Worm (Caenorhabditis elegans) whole organism, L4 larva: ENCODE data around the gene F57A8.7.

Experiments
- F44E2.7 ChIP-seq: fragments of 200-800 bp; sonication (Bioruptor generic); IDR thresholded peaks from 2 replicates; pipeline ENCODE4 v2.1.2; 2022; ENCODE audit warnings: missing genetic modification characterization, missing compliant biosample characterization
- F49E8.2 ChIP-seq: sonication (generic microtip); optimal IDR thresholded peaks from 2 replicates; lab custom pipeline; 2016; ENCODE audit warnings: missing compliant biosample characterization, mild to moderate bottlenecking, missing genetic modification characterization, borderline replicate concordance
- T20F7.1 ChIP-seq: fragments of 200-800 bp; sonication (Bioruptor generic); optimal IDR thresholded peaks from 2 replicates; lab custom pipeline; 2018; ENCODE audit warnings: mild to moderate bottlenecking, missing genetic modification characterization, missing compliant biosample characterization
- Y105C5A.15 ChIP-seq: fragments of 200-800 bp; sonication (Bioruptor generic); IDR thresholded peaks from 2 replicates; pipeline ENCODE4 v1.3.6; 2022; ENCODE audit warnings: missing genetic modification characterization, missing compliant biosample characterization
- Y5F2A.4 ChIP-seq: fragments of 200-800 bp; sonication (Bioruptor generic); optimal IDR thresholded peaks from 2 replicates; lab custom pipeline; 2018; ENCODE audit warnings: mild to moderate bottlenecking, missing genetic modification characterization, missing compliant biosample characterization
- ZK337.2 ChIP-seq: fragments of 200-800 bp; sonication (Bioruptor generic); IDR thresholded peaks from 2 replicates; pipeline ENCODE4 v1.3.6; 2022; ENCODE audit warnings: missing genetic modification reagents, missing genetic modification characterization, missing compliant biosample characterization
- aha-1 ChIP-seq: fragments of 150-350 bp; peaks from one replicate; lab custom pipeline; 2014; ENCODE audit warnings: missing biosample characterization, missing genetic modification characterization
- arid-1 ChIP-seq: fragments of 200-800 bp; sonication (Bioruptor generic); conservative IDR thresholded peaks from 2 replicates; pipeline ENCODE4 v1.3.6; 2022; ENCODE audit warnings: missing genetic modification reagents, missing genetic modification characterization, missing compliant biosample characterization
- ceh-28 ChIP-seq: fragments of 150-350 bp; optimal IDR thresholded peaks from 2 replicates; lab custom pipeline; 2014; ENCODE audit warnings: missing biosample characterization, missing genetic modification reagents, missing genetic modification characterization
- ceh-44 ChIP-seq: fragments of 200-800 bp; sonication (Bioruptor generic); IDR thresholded peaks from 2 replicates; pipeline ENCODE4 v1.3.6; 2022; ENCODE audit warnings: missing genetic modification reagents, missing genetic modification characterization, missing compliant biosample characterization
- ceh-82 ChIP-seq: sonication (generic microtip); optimal IDR thresholded peaks from 2 replicates; lab custom pipeline; 2017; ENCODE audit warnings: missing biosample characterization, missing genetic modification characterization
- daf-12 ChIP-seq: fragments of 150-350 bp; optimal IDR thresholded peaks from 2 replicates; lab custom pipeline; 2014; ENCODE audit warnings: missing biosample characterization, missing genetic modification reagents, missing genetic modification characterization
- daf-16 ChIP-seq, 3 experiments: sonication (generic microtip); optimal IDR thresholded peaks; 2 replicates each; lab custom pipeline; 2016 to 2017; ENCODE audit warnings: missing genetic modification characterization in 3 of 3, missing genetic modification reagents in 3 of 3, mild to moderate bottlenecking in 2 of 3, missing compliant biosample characterization in 2 of 3, missing biosample characterization in 1 of 3, moderate library complexity in 1 of 3
- daf-8 ChIP-seq: fragments of 200-800 bp; sonication (Bioruptor generic); IDR thresholded peaks from 2 replicates; pipeline ENCODE4 v1.3.6; 2022; ENCODE audit warnings: missing genetic modification characterization, missing compliant biosample characterization
- dpl-1 ChIP-seq: fragments of 150-350 bp; optimal IDR thresholded peaks from 2 replicates; lab custom pipeline; 2014; ENCODE audit warnings: missing biosample characterization, missing genetic modification reagents, missing genetic modification characterization
- duxl-1 ChIP-seq: sonication (generic microtip); optimal IDR thresholded peaks from 2 replicates; lab custom pipeline; 2016; ENCODE audit warnings: mild to moderate bottlenecking, missing genetic modification characterization, moderate library complexity, missing compliant biosample characterization; ENCODE audit not compliant: poor library complexity
- gei-8 ChIP-seq: fragments of 200-800 bp; sonication (Bioruptor generic); optimal IDR thresholded peaks from 2 replicates; lab custom pipeline; 2018; ENCODE audit warnings: mild to moderate bottlenecking, missing genetic modification characterization, missing compliant biosample characterization
- hif-1 ChIP-seq, 2 experiments: sonication (generic microtip); optimal IDR thresholded peaks; 2 replicates each; lab custom pipeline; 2016 to 2017; ENCODE audit warnings: missing compliant biosample characterization in 2 of 2, missing genetic modification characterization in 2 of 2, missing genetic modification reagents in 2 of 2, missing genotype in 2 of 2, mild to moderate bottlenecking in 1 of 2
- hlh-30 ChIP-seq: sonication (generic microtip); optimal IDR thresholded peaks from 2 replicates; lab custom pipeline; 2017; ENCODE audit warnings: antibody characterized with exemption, mild to moderate bottlenecking, missing genetic modification characterization, missing compliant biosample characterization; ENCODE audit not compliant: insufficient read depth
- hmg-1.1 ChIP-seq: fragments of 200-800 bp; sonication (Bioruptor generic); IDR thresholded peaks from 2 replicates; pipeline ENCODE4 v1.3.6; 2022; ENCODE audit warnings: missing genetic modification reagents, missing genetic modification characterization, missing compliant biosample characterization
- lin-13 ChIP-seq: fragments of 150-350 bp; optimal IDR thresholded peaks from 2 replicates; lab custom pipeline; 2014; ENCODE audit warnings: missing biosample characterization, missing genetic modification reagents, missing genetic modification characterization
- lin-29 ChIP-seq: fragments of 200-800 bp; sonication (Bioruptor generic); IDR thresholded peaks from 2 replicates; pipeline ENCODE4 v1.3.6; 2022; ENCODE audit warnings: missing genetic modification reagents, missing genetic modification characterization, missing compliant biosample characterization
- lin-38 ChIP-seq: fragments of 200-800 bp; sonication (Bioruptor generic); IDR thresholded peaks from 2 replicates; pipeline ENCODE4 v1.3.6; 2022; ENCODE audit warnings: missing genetic modification reagents, missing genetic modification characterization, missing compliant biosample characterization
- lsy-2 ChIP-seq, 2 experiments: fragments of 150-350 bp in 1 of 2; sonication (generic microtip) in 1 of 2; optimal IDR thresholded peaks; 2 replicates each; lab custom pipeline; 2014 to 2017; ENCODE audit warnings: missing biosample characterization in 2 of 2, missing genetic modification characterization in 2 of 2
- madf-5 ChIP-seq, 2 experiments: fragments of 200-800 bp; sonication (Bioruptor generic); IDR thresholded peaks; 2 replicates each; pipeline ENCODE4 v1.3.6; 2022; ENCODE audit warnings: missing compliant biosample characterization in 2 of 2, missing genetic modification characterization in 2 of 2
- mdl-1 ChIP-seq, 2 experiments: fragments of 150-350 bp in 1 of 2; sonication (generic microtip) in 1 of 2; optimal IDR thresholded peaks; 2 replicates each; lab custom pipeline; 2014 to 2017; ENCODE audit warnings: missing biosample characterization in 2 of 2, missing genetic modification characterization in 2 of 2
- mdt-29 ChIP-seq: fragments of 200-800 bp; sonication (Bioruptor generic); IDR thresholded peaks from 2 replicates; pipeline ENCODE4 v1.3.6; 2022; ENCODE audit warnings: missing genetic modification reagents, missing genetic modification characterization, missing compliant biosample characterization
- mep-1 ChIP-seq: fragments of 150-350 bp; sonication (generic microtip); optimal IDR thresholded peaks from 3 replicates; lab custom pipeline; 2014; ENCODE audit warnings: missing biosample characterization, missing genetic modification characterization
- mes-2 ChIP-seq: sonication (generic microtip); optimal IDR thresholded peaks from 2 replicates; lab custom pipeline; 2016; ENCODE audit warnings: missing genotype, mild to moderate bottlenecking, missing genetic modification characterization, missing compliant biosample characterization; ENCODE audit not compliant: poor library complexity, severe bottlenecking
- nhr-10 ChIP-seq: fragments of 150-350 bp; optimal IDR thresholded peaks from 2 replicates; lab custom pipeline; 2014; ENCODE audit warnings: missing biosample characterization, missing genetic modification characterization
- nhr-102 ChIP-seq: sonication (generic microtip); optimal IDR thresholded peaks from 2 replicates; lab custom pipeline; 2016; ENCODE audit warnings: mild to moderate bottlenecking, missing genetic modification characterization, moderate library complexity, missing compliant biosample characterization
- nhr-11 ChIP-seq: fragments of 150-350 bp; optimal IDR thresholded peaks from 2 replicates; lab custom pipeline; 2014; ENCODE audit warnings: missing biosample characterization, missing genetic modification characterization
- nhr-111 ChIP-seq: fragments of 200-800 bp; sonication (Bioruptor generic); optimal IDR thresholded peaks from 2 replicates; lab custom pipeline; 2018; ENCODE audit warnings: mild to moderate bottlenecking, missing genetic modification characterization, missing compliant biosample characterization
- nhr-237 ChIP-seq: sonication (generic microtip); optimal IDR thresholded peaks from 2 replicates; lab custom pipeline; 2017; ENCODE audit warnings: missing biosample characterization, missing genetic modification characterization
- nhr-25 ChIP-seq: sonication (generic microtip); optimal IDR thresholded peaks from 2 replicates; lab custom pipeline; 2017; ENCODE audit warnings: missing genetic modification characterization, mild to moderate bottlenecking, missing compliant biosample characterization, antibody characterized with exemption, moderate library complexity, borderline replicate concordance; ENCODE audit not compliant: insufficient read depth
- nhr-42 ChIP-seq: fragments of 200-800 bp; sonication (Bioruptor generic); IDR thresholded peaks from 2 replicates; pipeline ENCODE4 v1.3.6; 2022; ENCODE audit warnings: missing genetic modification characterization, missing compliant biosample characterization
- nhr-48 ChIP-seq: sonication (generic microtip); optimal IDR thresholded peaks from 2 replicates; lab custom pipeline; 2016; ENCODE audit warnings: mild to moderate bottlenecking, missing genetic modification characterization, missing compliant biosample characterization
- nhr-76 ChIP-seq: fragments of 150-350 bp; optimal IDR thresholded peaks from 2 replicates; lab custom pipeline; 2014; ENCODE audit warnings: missing biosample characterization, missing genetic modification characterization
- nhr-77 ChIP-seq: fragments of 150-350 bp; optimal IDR thresholded peaks from 2 replicates; lab custom pipeline; 2014; ENCODE audit warnings: missing biosample characterization, missing genetic modification characterization
- pha-4 ChIP-seq, 2 experiments: fragments of 150-350 bp in 1 of 2; fragments of 200-800 bp in 1 of 2; sonication (Bioruptor generic) in 1 of 2; IDR thresholded peaks in 1 of 2; optimal IDR thresholded peaks in 1 of 2; 2 replicates each; pipeline versions ENCODE4 v1.3.6 to Lab custom; 2014 to 2022; ENCODE audit warnings: missing genetic modification characterization in 2 of 2, missing genetic modification reagents in 2 of 2, missing biosample characterization in 1 of 2, missing compliant biosample characterization in 1 of 2
- rbr-2 ChIP-seq: sonication (generic microtip); optimal IDR thresholded peaks from 2 replicates; lab custom pipeline; 2016; ENCODE audit warnings: missing genotype, missing genetic modification characterization, missing compliant biosample characterization
- snpc-4 ChIP-seq: fragments of 150-350 bp; optimal IDR thresholded peaks from 2 replicates; lab custom pipeline; 2014; ENCODE audit warnings: missing biosample characterization, missing genetic modification characterization
- spr-1 ChIP-seq: sonication (generic microtip); optimal IDR thresholded peaks from 2 replicates; lab custom pipeline; 2016; ENCODE audit warnings: mild to moderate bottlenecking, missing genetic modification characterization, missing compliant biosample characterization
- tag-97 ChIP-seq: fragments of 200-800 bp; sonication (Bioruptor generic); IDR thresholded peaks from 2 replicates; pipeline ENCODE4 v1.3.6; 2022; ENCODE audit warnings: missing genetic modification characterization, missing compliant biosample characterization
- vab-7 ChIP-seq: fragments of 200-800 bp; sonication (Bioruptor generic); IDR thresholded peaks from 2 replicates; pipeline ENCODE4 v1.3.6; 2022; ENCODE audit warnings: missing genetic modification reagents, missing genetic modification characterization, missing compliant biosample characterization
- zag-1 ChIP-seq: fragments of 150-350 bp; optimal IDR thresholded peaks from 2 replicates; lab custom pipeline; 2014; ENCODE audit warnings: missing biosample characterization, missing genetic modification characterization
- zfp-2 ChIP-seq: sonication (generic microtip); optimal IDR thresholded peaks from 2 replicates; lab custom pipeline; 2016; ENCODE audit warnings: mild to moderate bottlenecking, missing genetic modification characterization, missing compliant biosample characterization
- zfp-3 ChIP-seq: fragments of 200-800 bp; sonication (Bioruptor generic); conservative IDR thresholded peaks from 2 replicates; pipeline ENCODE4 v1.3.6; 2022; ENCODE audit warnings: missing genetic modification reagents, missing genetic modification characterization, missing compliant biosample characterization
- zip-11 ChIP-seq: fragments of 200-800 bp; sonication (Bioruptor generic); IDR thresholded peaks from 2 replicates; pipeline ENCODE4 v1.3.6; 2022; ENCODE audit warnings: missing genetic modification characterization, missing compliant biosample characterization
- ztf-11 ChIP-seq: fragments of 150-350 bp; optimal IDR thresholded peaks from 2 replicates; lab custom pipeline; 2014; ENCODE audit warnings: missing biosample characterization, missing genetic modification characterization

The F57A8.7 gene

ce11 chrV:10042254-10042653 lies 33.3 kb upstream of the F57A8.7 start (continued):
- TF ChIP-seq spr-1 (tag; lab: Kevin White, UChicago) (peak; percentile 10), mdt-29 (no peak), zip-11 (GFP tag; lab: Robert Waterston, UW) (no peak), dpl-1 (GFP tag; lab: Kevin White, UChicago) (peak; percentile 49), nhr-237 (tag; lab: Kevin White, UChicago) (no peak), snpc-4 (no peak), nhr-76 (tag; lab: Kevin White, UChicago) (no peak), duxl-1 (tag; lab: Kevin White, UChicago) (peak; percentile 31), hmg-1.1 (GFP tag; lab: Robert Waterston, UW) (peak; percentile 78), lsy-2 (tag; optimal IDR thresholded peaks at IDR 0.05; lab: Kevin White, UChicago) (peak; percentile 87 to 97), zfp-2 (tag; lab: Kevin White, UChicago) (no peak), nhr-48 (tag; lab: Kevin White, UChicago) (peak; percentile 15), rbr-2 (tag; lab: Kevin White, UChicago) (peak; percentile 51), nhr-42 (GFP tag; lab: Robert Waterston, UW) (no peak), ZK337.2 (GFP tag; lab: Robert Waterston, UW) (no peak), lin-13 (GFP tag; lab: Kevin White, UChicago) (no peak), madf-5 (GFP tag; IDR thresholded peaks at IDR 0.05; lab: Robert Waterston, UW) (no peak), ceh-82 (no peak), F44E2.7 (GFP tag; lab: Robert Waterston, UW) (no peak), zfp-3 (GFP tag; lab: Robert Waterston, UW) (0 out of 2 replicates have a peak, but pooled peaks have one; percentile 48), lin-38 (GFP tag; lab: Robert Waterston, UW) (no peak), daf-16 (GFP tag; optimal IDR thresholded peaks at IDR 0.05; lab: Kevin White, UChicago) (no peak), daf-16 (tag; optimal IDR thresholded peaks at IDR 0.05; lab: Kevin White, UChicago) (peak; percentile 61), Y105C5A.15 (GFP tag; lab: Robert Waterston, UW) (no peak), arid-1 (GFP tag; lab: Robert Waterston, UW) (peak; percentile 42; the same call in 1 of the 2 replicates), nhr-111 (GFP tag; lab: Kevin White, UChicago) (no peak), aha-1 (tag; lab: Kevin White, UChicago) (peak; percentile 97), mdl-1 (tag; optimal IDR thresholded peaks at IDR 0.05; lab: Kevin White, UChicago) (peak; percentile 45 to 65), daf-8 (GFP tag; lab: Robert Waterston, UW) (no peak), mep-1 (no peak), gei-8 (no peak), tag-97 (no peak), ceh-44 (no peak), lin-29 (GFP tag; lab: Robert Waterston, UW) (no peak), daf-12 (no peak), mes-2 (tag; lab: Kevin White, UChicago) (peak; percentile 79), ztf-11 (no peak), T20F7.1 (GFP tag; lab: Kevin White, UChicago) (no peak), hif-1 (tag; optimal IDR thresholded peaks at IDR 0.05; lab: Kevin White, UChicago) (peak in 1 of 2 experiments; percentile 47), hlh-30 (tag; lab: Kevin White, UChicago) (peak; percentile 76), nhr-11 (tag; lab: Kevin White, UChicago) (peak; percentile 46), Y5F2A.4 (GFP tag; lab: Kevin White, UChicago) (no peak), vab-7 (GFP tag; lab: Robert Waterston, UW) (no peak), zag-1 (tag; lab: Kevin White, UChicago) (no peak), nhr-25 (tag; lab: Kevin White, UChicago) (no peak), nhr-102 (peak; percentile 6), nhr-10 (no peak), F49E8.2 (tag; lab: Kevin White, UChicago) (no peak), pha-4 (GFP tag; IDR thresholded peaks at IDR 0.05; lab: Robert Waterston, UW) (no peak), pha-4 (tag; optimal IDR thresholded peaks at IDR 0.05; lab: Kevin White, UChicago) (no peak), nhr-77 (tag; lab: Kevin White, UChicago) (no peak), ceh-28 (peak; percentile 33)
